Worm (Caenorhabditis elegans): ENCODE data around the gene gpa-2.

DNA sequence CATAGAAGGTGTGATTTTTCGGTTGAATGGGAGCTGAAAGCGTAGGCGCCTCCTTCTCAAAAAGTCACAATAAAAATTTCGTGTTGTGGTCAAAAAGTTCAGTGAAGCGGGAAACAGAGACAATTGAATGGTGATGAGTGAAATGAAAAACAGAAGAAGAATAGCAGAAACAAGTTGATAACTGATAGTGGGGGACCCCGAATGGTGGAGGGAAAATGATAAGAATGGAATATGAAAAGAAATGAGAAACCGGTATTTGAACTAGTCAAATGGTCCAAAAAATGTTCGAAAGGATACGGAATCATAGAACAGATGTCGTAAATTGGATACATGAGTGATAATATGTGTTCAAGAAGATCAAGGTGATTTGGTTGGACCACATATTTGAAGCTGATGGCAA lies 33.5 kb downstream of the gpa-2 start:
- TF ChIP-seq K11D2.4 (GFP tag; IDR thresholded peaks at IDR 0.05) (no peak), sdz-38 (tag; optimal IDR thresholded peaks at IDR 0.05) (no peak)

All from whole organism, young adult.